Fruit fly (Drosophila melanogaster): ENCODE data around the gene eIF4E1.

The eIF4E1 gene

dm6 chr3L:9426656-9427294 is 24.5 kb upstream of the eIF4E1 start, which contains the start of the genes Atat and Shc:
Atat (minus strand) TSS chr3L:9426758.
Shc (plus strand) TSS chr3L:9427010.
- peak; percentile 97 for TF ChIP-seq noc (tag; optimal IDR thresholded peaks at IDR 0.05)

dm6 chr3L:9425838-9426237 is 23.6 kb upstream of the eIF4E1 start:
- TF ChIP-seq noc (tag; optimal IDR thresholded peaks at IDR 0.05) = no peak

- no peak for TF ChIP-seq noc (tag; optimal IDR thresholded peaks at IDR 0.05)
Measured at dm6 chr3L:9424528-9424911, 22.3 kb upstream of the eIF4E1 start.

- TF ChIP-seq noc (tag; optimal IDR thresholded peaks at IDR 0.05) = no peak
Measured at dm6 chr3L:9423757-9424527, 21.7 kb upstream of the eIF4E1 start.

- TF ChIP-seq noc (tag; optimal IDR thresholded peaks at IDR 0.05) = peak; percentile 97
Measured at dm6 chr3L:9422636-9423419, 20.6 kb upstream of the eIF4E1 start, which contains the start of gene aay. aay (plus strand) TSS chr3L:9423253.

- TF ChIP-seq noc (tag; optimal IDR thresholded peaks at IDR 0.05) = peak; percentile 15
Measured at dm6 chr3L:9422135-9422534, 19.9 kb upstream of the eIF4E1 start.

- no peak for TF ChIP-seq noc (tag; optimal IDR thresholded peaks at IDR 0.05)
Measured at dm6 chr3L:9421621-9422020, 19.4 kb upstream of the eIF4E1 start.

- TF ChIP-seq noc (tag; optimal IDR thresholded peaks at IDR 0.05) = no peak
Measured at dm6 chr3L:9420819-9421130, 18.5 kb upstream of the eIF4E1 start.

dm6 chr3L:9420054-9420818 is 18.0 kb upstream of the eIF4E1 start:
- peak; percentile 26 for TF ChIP-seq noc (tag; optimal IDR thresholded peaks at IDR 0.05)

dm6 chr3L:9419328-9419727 is 17.1 kb upstream of the eIF4E1 start:
- TF ChIP-seq noc (tag; optimal IDR thresholded peaks at IDR 0.05) = no peak

dm6 chr3L:9417288-9417687 is 15.0 kb upstream of the eIF4E1 start, which contains the start of gene CG3982:
CG3982 (minus strand) TSS chr3L:9417388.
- no peak for TF ChIP-seq noc (tag; optimal IDR thresholded peaks at IDR 0.05)

- peak; percentile 82 for TF ChIP-seq noc (tag; optimal IDR thresholded peaks at IDR 0.05)
Measured at dm6 chr3L:9410754-9411423, 8.6 kb upstream of the eIF4E1 start, which contains the start of the genes CG4022 and Cpsf5. CG4022 (minus strand) TSS chr3L:9410832. Cpsf5 (plus strand) TSS chr3L:9411038.

- no peak for TF ChIP-seq noc (tag; optimal IDR thresholded peaks at IDR 0.05)
Measured at dm6 chr3L:9410030-9410589, 7.8 kb upstream of the eIF4E1 start.

dm6 chr3L:9404497-9404896 is 2.2 kb upstream of the eIF4E1 start, which contains the start of gene Cpr67B:
Cpr67B (plus strand) TSS chr3L:9404797.
- no peak for TF ChIP-seq noc (tag; optimal IDR thresholded peaks at IDR 0.05)

Data from whole organism, larva.